Fruit fly (Drosophila melanogaster): ENCODE measurements around the gene gcm2.

gcm2 gene

dm6 chr2L:9576269-9576933, 32.0 kb upstream of the gcm2 start, which contains the start of gene Mtpalpha (continued):
- no peak for TF ChIP-seq CG31441 (GFP tag; IDR thresholded peaks at IDR 0.05)
- TF ChIP-seq caup (GFP tag; optimal IDR thresholded peaks at IDR 0.05; ENCODE audit: severe bottlenecking) = peak; percentile 26
- peak; percentile 61 for TF ChIP-seq CG12659 (GFP tag; optimal IDR thresholded peaks at IDR 0.05)
- peak; percentile 72 for TF ChIP-seq sqz (GFP tag; optimal IDR thresholded peaks at IDR 0.05)
- peak; percentile 41 for TF ChIP-seq sisA (GFP tag; IDR thresholded peaks at IDR 0.05)
- no peak for TF ChIP-seq Hey (tag; optimal IDR thresholded peaks at IDR 0.05)
- TF ChIP-seq usp (GFP tag; optimal IDR thresholded peaks at IDR 0.05) = no peak
- TF ChIP-seq yki (optimal IDR thresholded peaks at IDR 0.05) = no peak
- peak; percentile 23 to 67 for TF ChIP-seq chif (GFP tag; optimal IDR thresholded peaks at IDR 0.05)
- peak; percentile 23 for TF ChIP-seq BtbVII (GFP tag; optimal IDR thresholded peaks at IDR 0.05)
- TF ChIP-seq CG10366 (GFP tag; IDR thresholded peaks at IDR 0.05) = peak; percentile 32; the same call in 1 of the 2 replicates
- TF ChIP-seq CG30403 (GFP tag; optimal IDR thresholded peaks at IDR 0.05) = peak; percentile 43
- TF ChIP-seq tup (GFP tag; optimal IDR thresholded peaks at IDR 0.05) = no peak
- TF ChIP-seq Gug (GFP tag; IDR thresholded peaks at IDR 0.05) = 0 out of 4 replicates have a peak, but pooled peaks have one; percentile 20
- TF ChIP-seq insv (GFP tag; optimal IDR thresholded peaks at IDR 0.05) = peak in 1 of 2 experiments; percentile 41
- TF ChIP-seq CG12391 (tag; optimal IDR thresholded peaks at IDR 0.05) = peak; percentile 44
- peak; percentile 28 for TF ChIP-seq BEAF-32 (GFP tag; optimal IDR thresholded peaks at IDR 0.05)
- TF ChIP-seq stwl (tag; optimal IDR thresholded peaks at IDR 0.05) = peak; percentile 84
- no peak for TF ChIP-seq pan (optimal IDR thresholded peaks at IDR 0.05)
- peak in 1 of 2 experiments; percentile 18 for TF ChIP-seq pan (GFP tag; optimal IDR thresholded peaks at IDR 0.05 in 1 of 2, IDR thresholded peaks at IDR 0.05 in 1 of 2)
- TF ChIP-seq CG2116 (GFP tag; optimal IDR thresholded peaks at IDR 0.05) = peak; percentile 22
- peak; percentile 0 for TF ChIP-seq CrebB (tag; optimal IDR thresholded peaks at IDR 0.05)
- TF ChIP-seq Side (GFP tag; optimal IDR thresholded peaks at IDR 0.05) = peak; percentile 34
- TF ChIP-seq Myb (GFP tag; optimal IDR thresholded peaks at IDR 0.05) = peak; percentile 56
- peak; percentile 51 for TF ChIP-seq Dp (GFP tag; optimal IDR thresholded peaks at IDR 0.05)
- TF ChIP-seq kay (GFP tag; optimal IDR thresholded peaks at IDR 0.05) = no peak
- TF ChIP-seq CG11560 (tag; IDR thresholded peaks at IDR 0.05) = no peak
- TF ChIP-seq CG6254 (GFP tag; optimal IDR thresholded peaks at IDR 0.05) = peak; percentile 71
- TF ChIP-seq pnt (GFP tag; optimal IDR thresholded peaks at IDR 0.05) = peak; percentile 22
- no peak for TF ChIP-seq CG5953 (GFP tag; IDR thresholded peaks at IDR 0.05)
- peak; percentile 41 for TF ChIP-seq bab2 (GFP tag; optimal IDR thresholded peaks at IDR 0.05)
- peak; percentile 60 for TF ChIP-seq CG8089 (GFP tag; optimal IDR thresholded peaks at IDR 0.05)
- no peak for TF ChIP-seq CG7928 (GFP tag; optimal IDR thresholded peaks at IDR 0.05)
- TF ChIP-seq CG32772 (GFP tag; IDR thresholded peaks at IDR 0.05) = 0 out of 2 replicates have a peak, but pooled peaks have one; percentile 31
- no peak for TF ChIP-seq CG10431 (GFP tag; optimal IDR thresholded peaks at IDR 0.05)
- TF ChIP-seq grau (tag; optimal IDR thresholded peaks at IDR 0.05) = no peak
- TF ChIP-seq CG11504 (tag; optimal IDR thresholded peaks at IDR 0.05) = no peak
- TF ChIP-seq B-H2 (GFP tag; optimal IDR thresholded peaks at IDR 0.05) = peak; percentile 1
- peak; percentile 62; the same call in 1 of the 2 replicates for TF ChIP-seq NFAT (GFP tag; IDR thresholded peaks at IDR 0.05)
- TF ChIP-seq CG16813 (GFP tag; IDR thresholded peaks at IDR 0.05; ENCODE audit: partially characterized antibody) = no peak
- no peak for TF ChIP-seq hkb (optimal IDR thresholded peaks at IDR 0.05)
- no peak for TF ChIP-seq hkb (GFP tag; IDR thresholded peaks at IDR 0.05)
- TF ChIP-seq bsh (GFP tag; optimal IDR thresholded peaks at IDR 0.05) = peak; percentile 27 to 99
- peak; percentile 53; the same call in 2 of the 3 replicates for TF ChIP-seq dysf (GFP tag; IDR thresholded peaks at IDR 0.05)
- TF ChIP-seq HmgZ (tag; optimal IDR thresholded peaks at IDR 0.05) = peak; percentile 55
- TF ChIP-seq E2f2 (GFP tag; IDR thresholded peaks at IDR 0.05) = peak; percentile 25; the same call in 1 of the 2 replicates
- no peak for TF ChIP-seq CG31388 (GFP tag; optimal IDR thresholded peaks at IDR 0.05)
- peak; percentile 36 for TF ChIP-seq CG13624 (GFP tag; optimal IDR thresholded peaks at IDR 0.05)
- TF ChIP-seq CG9876 (GFP tag; optimal IDR thresholded peaks at IDR 0.05) = peak; percentile 42
- peak; percentile 49 for TF ChIP-seq CG7839 (tag; optimal IDR thresholded peaks at IDR 0.05)

All from whole organism, embryonic.